Fruit fly (Drosophila melanogaster): ENCODE measurements around the gene CG1750.

dm6 chr3R:31235262-31235661, 19.4 kb downstream of the CG1750 start, which contains the start of gene CG15564:
- no peak for TF ChIP-seq rn (GFP tag; IDR thresholded peaks at IDR 0.05)
- TF ChIP-seq EcR (GFP tag; optimal IDR thresholded peaks at IDR 0.05), result no peak
- TF ChIP-seq CG8301 (tag; optimal IDR thresholded peaks at IDR 0.05), result no peak
- no peak for TF ChIP-seq Pif1A (GFP tag; optimal IDR thresholded peaks at IDR 0.05)
- TF ChIP-seq CG9948 (tag; optimal IDR thresholded peaks at IDR 0.05), result no peak
- no peak for TF ChIP-seq gl (tag; optimal IDR thresholded peaks at IDR 0.05)
- no peak for TF ChIP-seq CG14655 (GFP tag; optimal IDR thresholded peaks at IDR 0.05)
- TF ChIP-seq fd96Ca (GFP tag; IDR thresholded peaks at IDR 0.05), result no peak
- TF ChIP-seq CG32121 (GFP tag; IDR thresholded peaks at IDR 0.05), result no peak
- TF ChIP-seq CG17806 (tag; optimal IDR thresholded peaks at IDR 0.05), result no peak

Measured in whole organism, pupa.